Fruit fly (Drosophila melanogaster): ENCODE data around the gene Mvl.

Gene Mvl

dm6 chr3R:21066469-21067284 is 6.1 kb upstream of the Mvl start:
- TF ChIP-seq dac (GFP tag; optimal IDR thresholded peaks at IDR 0.05) (no peak), CG11762 (GFP tag; optimal IDR thresholded peaks at IDR 0.05; ENCODE audit: insufficient read depth) (no peak), CG1621 (tag; optimal IDR thresholded peaks at IDR 0.05) (no peak), CG15336 (GFP tag; IDR thresholded peaks at IDR 0.05) (0 out of 2 replicates have a peak, but pooled peaks have one; percentile 32), CG16779 (tag; optimal IDR thresholded peaks at IDR 0.05) (no peak), Eip78C (GFP tag) (peak; percentile 46), Lpt (GFP tag; optimal IDR thresholded peaks at IDR 0.05) (no peak), pdm3 (GFP tag; optimal IDR thresholded peaks at IDR 0.05) (no peak), acj6 (GFP tag; optimal IDR thresholded peaks at IDR 0.05) (no peak), fkh (GFP tag; optimal IDR thresholded peaks at IDR 0.05) (peak; percentile 71), lz (GFP tag; optimal IDR thresholded peaks at IDR 0.05) (no peak), CG3032 (tag; optimal IDR thresholded peaks at IDR 0.05) (no peak), CG8632 (GFP tag; optimal IDR thresholded peaks at IDR 0.05) (no peak), ss (GFP tag; optimal IDR thresholded peaks at IDR 0.05) (no peak), salr (GFP tag; optimal IDR thresholded peaks at IDR 0.05) (no peak), Smox (GFP tag; optimal IDR thresholded peaks at IDR 0.05) (no peak), CG10631 (GFP tag; optimal IDR thresholded peaks at IDR 0.05) (no peak), eg (GFP tag; IDR thresholded peaks at IDR 0.05) (peak; percentile 16; the same call in 1 of the 3 replicates), Sox102F (GFP tag; optimal IDR thresholded peaks at IDR 0.05) (no peak), Blimp-1 (GFP tag; optimal IDR thresholded peaks at IDR 0.05) (peak; percentile 12), Ets96B (tag; optimal IDR thresholded peaks at IDR 0.05) (no peak), CG31627 (GFP tag; optimal IDR thresholded peaks at IDR 0.05) (no peak), CG6792 (GFP tag; optimal IDR thresholded peaks at IDR 0.05) (no peak), CG11294 (GFP tag; IDR thresholded peaks at IDR 0.05) (no peak), Gug (GFP tag; IDR thresholded peaks at IDR 0.05) (no peak), Met (GFP tag; optimal IDR thresholded peaks at IDR 0.05) (no peak), achi (GFP tag; optimal IDR thresholded peaks at IDR 0.05) (no peak), CG8319 (GFP tag; optimal IDR thresholded peaks at IDR 0.05) (no peak), Sox14 (GFP tag; optimal IDR thresholded peaks at IDR 0.05) (no peak), svp (GFP tag) (no peak), dsx (GFP tag; optimal IDR thresholded peaks at IDR 0.05; ENCODE audit: poor library complexity, severe bottlenecking) (no peak)

dm6 chr3R:21065696-21066080 is 5.1 kb upstream of the Mvl start:
- TF ChIP-seq CG6276 (GFP tag; optimal IDR thresholded peaks at IDR 0.05) (peak; percentile 2), CG3919 (GFP tag; optimal IDR thresholded peaks at IDR 0.05) (no peak), dac (GFP tag; optimal IDR thresholded peaks at IDR 0.05) (no peak), Ets96B (tag; optimal IDR thresholded peaks at IDR 0.05) (no peak), Ets21C (GFP tag; optimal IDR thresholded peaks at IDR 0.05) (no peak), CG1621 (tag; optimal IDR thresholded peaks at IDR 0.05) (no peak), CG6854 (GFP tag; optimal IDR thresholded peaks at IDR 0.05) (no peak), CG34406 (GFP tag; optimal IDR thresholded peaks at IDR 0.05) (no peak), salr (GFP tag; optimal IDR thresholded peaks at IDR 0.05) (no peak), CG8632 (GFP tag; optimal IDR thresholded peaks at IDR 0.05) (no peak), esn (GFP tag; optimal IDR thresholded peaks at IDR 0.05) (no peak), Eip78C (GFP tag) (peak; percentile 39), CG8319 (GFP tag; optimal IDR thresholded peaks at IDR 0.05) (peak; percentile 50), Eip93F (GFP tag; optimal IDR thresholded peaks at IDR 0.05) (no peak), achi (GFP tag; optimal IDR thresholded peaks at IDR 0.05) (no peak), CG7368 (GFP tag; optimal IDR thresholded peaks at IDR 0.05) (no peak), CG10631 (GFP tag; optimal IDR thresholded peaks at IDR 0.05) (no peak), Hr39 (GFP tag; optimal IDR thresholded peaks at IDR 0.05) (no peak), CG31627 (GFP tag; optimal IDR thresholded peaks at IDR 0.05) (no peak), Sox14 (GFP tag; optimal IDR thresholded peaks at IDR 0.05) (no peak), CG11294 (GFP tag; IDR thresholded peaks at IDR 0.05) (no peak), lz (GFP tag; optimal IDR thresholded peaks at IDR 0.05) (no peak), spab (GFP tag; optimal IDR thresholded peaks at IDR 0.05) (no peak), CG6792 (GFP tag; optimal IDR thresholded peaks at IDR 0.05) (no peak), CG11762 (GFP tag; optimal IDR thresholded peaks at IDR 0.05; ENCODE audit: insufficient read depth) (no peak), Met (GFP tag; optimal IDR thresholded peaks at IDR 0.05) (no peak), CG3032 (tag; optimal IDR thresholded peaks at IDR 0.05) (no peak), eg (GFP tag; IDR thresholded peaks at IDR 0.05) (peak; percentile 55; the same call in 1 of the 3 replicates), Eip75B (GFP tag; optimal IDR thresholded peaks at IDR 0.05) (no peak), acj6 (GFP tag; optimal IDR thresholded peaks at IDR 0.05) (no peak), Lpt (GFP tag; optimal IDR thresholded peaks at IDR 0.05) (no peak), fd85E (GFP tag; optimal IDR thresholded peaks at IDR 0.05) (no peak), svp (GFP tag) (no peak), Hr38 (GFP tag; optimal IDR thresholded peaks at IDR 0.05) (no peak), CG10669 (GFP tag; optimal IDR thresholded peaks at IDR 0.05) (no peak), Hr4 (GFP tag; optimal IDR thresholded peaks at IDR 0.05) (peak; percentile 14)

Data from whole organism, prepupa.